2 worm cellular contexts compared by ENCODE assay signal in genomic region chrIV:15696786-15697185, ce11.
TF ChIP-seq lines count a peak whose summit lies in the region.

No protein-coding gene starts in this region.

TF ChIP-seq in whole organism, L1 larva, 84 proteins besides CTCF, POLR2A, EP300 and RAD21 (continued from another document):
- TF ChIP-seq dpl-1 (GFP tag; optimal IDR thresholded peaks at IDR 0.05; lab: Kevin White, UChicago) (peak; percentile 25 to 56 (median 36)), ceh-63 (GFP tag; optimal IDR thresholded peaks at IDR 0.05; lab: Kevin White, UChicago) (no peak), lin-35 (GFP tag; optimal IDR thresholded peaks at IDR 0.05; lab: Kevin White, UChicago) (peak in 1 of 2 experiments; percentile 52), efl-1 (optimal IDR thresholded peaks at IDR 0.05; lab: Kevin White, UChicago) (peak; percentile 67), efl-1 (GFP tag; optimal IDR thresholded peaks at IDR 0.05 in 1 of 2; lab: Kevin White, UChicago) (peak; percentile 16 to 90), hlh-4 (tag; optimal IDR thresholded peaks at IDR 0.05; lab: Kevin White, UChicago) (no peak), unc-98 (GFP tag; IDR thresholded peaks at IDR 0.05; lab: Robert Waterston, UW) (no peak), mdl-1 (tag; optimal IDR thresholded peaks at IDR 0.05; lab: Kevin White, UChicago) (peak; percentile 69 to 73), fkh-10 (GFP tag; optimal IDR thresholded peaks at IDR 0.05; lab: Kevin White, UChicago) (peak; percentile 79), lir-3 (tag; optimal IDR thresholded peaks at IDR 0.05; lab: Kevin White, UChicago; ENCODE audit: poor library complexity) (no peak), aly-2 (tag; optimal IDR thresholded peaks at IDR 0.05; lab: Kevin White, UChicago) (no peak), mab-9 (GFP tag; IDR thresholded peaks at IDR 0.05; lab: Robert Waterston, UW) (no peak), nhr-12 (tag; optimal IDR thresholded peaks at IDR 0.05; lab: Kevin White, UChicago) (no peak), mep-1 (tag; optimal IDR thresholded peaks at IDR 0.05; lab: Kevin White, UChicago) (peak; percentile 75), hpl-2 (GFP tag; optimal IDR thresholded peaks at IDR 0.05; lab: Kevin White, UChicago) (no peak), unc-62 (GFP tag; optimal IDR thresholded peaks at IDR 0.05; lab: Kevin White, UChicago) (no peak), ceh-8 (GFP tag; optimal IDR thresholded peaks at IDR 0.05; lab: Kevin White, UChicago) (no peak), vab-15 (tag; optimal IDR thresholded peaks at IDR 0.05; lab: Kevin White, UChicago) (no peak), isw-1 (GFP tag; IDR thresholded peaks at IDR 0.05; lab: Robert Waterston, UW) (peak; percentile 60; the same call in 1 of the 2 replicates), Y116A8C.19 (tag; optimal IDR thresholded peaks at IDR 0.05; lab: Kevin White, UChicago; ENCODE audit: borderline replicate concordance) (no peak), nhr-90 (tag; optimal IDR thresholded peaks at IDR 0.05; lab: Kevin White, UChicago; ENCODE audit: poor library complexity) (no peak), ces-1 (GFP tag; optimal IDR thresholded peaks at IDR 0.05; lab: Kevin White, UChicago) (no peak), ztf-11 (tag; optimal IDR thresholded peaks at IDR 0.05; lab: Kevin White, UChicago) (no peak), lin-13 (GFP tag; optimal IDR thresholded peaks at IDR 0.05; lab: Kevin White, UChicago) (peak; percentile 49), dsc-1 (tag; optimal IDR thresholded peaks at IDR 0.05; lab: Kevin White, UChicago) (peak; percentile 56), lin-39 (tag; optimal IDR thresholded peaks at IDR 0.05; lab: Kevin White, UChicago) (peak; percentile 32), fkh-8 (tag; optimal IDR thresholded peaks at IDR 0.05; lab: Kevin White, UChicago) (peak; percentile 86), C04F5.9 (tag; optimal IDR thresholded peaks at IDR 0.05; lab: Kevin White, UChicago) (no peak), pax-3 (tag; optimal IDR thresholded peaks at IDR 0.05; lab: Kevin White, UChicago) (no peak), pqm-1 (tag; optimal IDR thresholded peaks at IDR 0.05; lab: Kevin White, UChicago) (no peak), snpc-4 (tag; optimal IDR thresholded peaks at IDR 0.05; lab: Kevin White, UChicago) (peak; percentile 13), fos-1 (tag; optimal IDR thresholded peaks at IDR 0.05; lab: Kevin White, UChicago) (peak; percentile 62), C16A3.4 (tag; optimal IDR thresholded peaks at IDR 0.05; lab: Kevin White, UChicago) (peak; percentile 28), unc-130 (tag; optimal IDR thresholded peaks at IDR 0.05; lab: Kevin White, UChicago) (no peak), irx-1 (tag; optimal IDR thresholded peaks at IDR 0.05; lab: Kevin White, UChicago) (peak; percentile 35), C34B4.2 (tag; optimal IDR thresholded peaks at IDR 0.05; lab: Kevin White, UChicago) (no peak), nhr-47 (tag; optimal IDR thresholded peaks at IDR 0.05; lab: Kevin White, UChicago) (peak; percentile 75), nhr-85 (tag; lab: Kevin White, UChicago) (no peak), ceh-90 (tag; optimal IDR thresholded peaks at IDR 0.05; lab: Kevin White, UChicago) (no peak)
TF ChIP-seq in whole organism, L1 larva: peak in this region for 38.

TF ChIP-seq in whole organism, L4 larva, 104 proteins besides CTCF, POLR2A, EP300 and RAD21 (continued from another document):
- TF ChIP-seq ztf-7 (tag; optimal IDR thresholded peaks at IDR 0.05; lab: Kevin White, UChicago) (no peak), lsy-2 (tag; optimal IDR thresholded peaks at IDR 0.05; lab: Kevin White, UChicago) (peak; percentile 9 to 73), aha-1 (tag; lab: Kevin White, UChicago) (peak; percentile 92), nhr-48 (tag; optimal IDR thresholded peaks at IDR 0.05; lab: Kevin White, UChicago) (no peak), dpl-1 (GFP tag; optimal IDR thresholded peaks at IDR 0.05; lab: Kevin White, UChicago) (peak; percentile 9), php-3 (GFP tag; IDR thresholded peaks at IDR 0.05; lab: Robert Waterston, UW) (no peak), ceh-62 (tag; optimal IDR thresholded peaks at IDR 0.05; lab: Kevin White, UChicago) (no peak)
